Fruit fly (Drosophila melanogaster) whole organism, embryonic: ENCODE data around the gene CG14839.

Source experiments
- MBD-R2 ChIP-seq: fragments of 200-800 bp; sonication (Bioruptor generic); IDR thresholded peaks from 2 replicates; pipeline ENCODE4 v1.3.6; 2022; ENCODE audit warnings: missing biosample characterization, missing genetic modification characterization
- ase ChIP-seq: fragments of 200-800 bp; sonication (Bioruptor generic); IDR thresholded peaks from 3 replicates; pipeline ENCODE4 v1.3.6; 2022; ENCODE audit warnings: missing biosample characterization, missing genetic modification characterization

dm6 chr3R:14255808-14256207 lies 6.4 kb upstream of the CG14839 start, which contains the start of gene CG43179:
- TF ChIP-seq ase (GFP tag; lab: Robert Waterston, UW) (no peak), MBD-R2 (GFP tag; lab: Robert Waterston, UW) (no peak)
